Worm (Caenorhabditis elegans) whole organism, L1 larva: ENCODE measurements around the gene B0495.9.
A peak's percentile ranks its signal among the peaks of the same experiment; 100 is the strongest.

Experiments
- C04F5.9 ChIP-seq: sonication (generic microtip); optimal IDR thresholded peaks from 2 replicates; lab custom pipeline; 2016; ENCODE audit warnings: missing genetic modification characterization, missing compliant biosample characterization
- C16A3.4 ChIP-seq: fragments of 150-350 bp; optimal IDR thresholded peaks from 2 replicates; lab custom pipeline; 2014; ENCODE audit warnings: missing biosample characterization, missing genetic modification characterization
- aha-1 ChIP-seq: fragments of 150-350 bp; optimal IDR thresholded peaks from 2 replicates; lab custom pipeline; 2014; ENCODE audit warnings: missing biosample characterization, missing genetic modification characterization
- alr-1 ChIP-seq: fragments of 200-800 bp; sonication (Bioruptor generic); optimal IDR thresholded peaks from 2 replicates; lab custom pipeline; 2018; ENCODE audit warnings: borderline replicate concordance, mild to moderate bottlenecking, missing genetic modification characterization, missing compliant biosample characterization
- aly-2 ChIP-seq: fragments of 150-350 bp; optimal IDR thresholded peaks from 2 replicates; lab custom pipeline; 2014; ENCODE audit warnings: missing biosample characterization, missing genetic modification characterization
- ama-1 ChIP-seq: fragments of 150-350 bp; optimal IDR thresholded peaks from 2 replicates; lab custom pipeline; 2014
- blmp-1 ChIP-seq: fragments of 150-350 bp; optimal IDR thresholded peaks from 2 replicates; lab custom pipeline; 2014; ENCODE audit warnings: missing biosample characterization, missing genetic modification characterization
- ceh-63 ChIP-seq: fragments of 200-800 bp; sonication (Bioruptor generic); optimal IDR thresholded peaks from 2 replicates; lab custom pipeline; 2018; ENCODE audit warnings: mild to moderate bottlenecking, missing genetic modification characterization, missing compliant biosample characterization
- ceh-82 ChIP-seq, 3 experiments: fragments of 150-350 bp in 1 of 3; sonication (generic microtip) in 2 of 3; optimal IDR thresholded peaks; 2 replicates each; lab custom pipeline; 2014 to 2017; ENCODE audit warnings: missing biosample characterization in 3 of 3, missing genetic modification characterization in 3 of 3
- ceh-90 ChIP-seq: sonication (generic microtip); optimal IDR thresholded peaks from 2 replicates; lab custom pipeline; 2016; ENCODE audit warnings: missing genetic modification characterization, missing compliant biosample characterization
- dpl-1 ChIP-seq, 3 experiments: fragments of 150-350 bp in 2 of 3; sonication (generic microtip) in 1 of 3; optimal IDR thresholded peaks; 2 replicates each; lab custom pipeline; 2014 to 2017; ENCODE audit warnings: missing biosample characterization in 3 of 3, missing genetic modification characterization in 3 of 3, missing genetic modification reagents in 3 of 3
- dsc-1 ChIP-seq: sonication (generic microtip); optimal IDR thresholded peaks from 2 replicates; lab custom pipeline; 2016; ENCODE audit warnings: mild to moderate bottlenecking, missing genetic modification characterization, missing compliant biosample characterization
- efl-1 ChIP-seq, 4 experiments: fragments of 150-350 bp; optimal IDR thresholded peaks in 3 of 4; peaks in 1 of 4; 1 replicate in 1 of 4; 2 replicates in 3 of 4; lab custom pipeline; 2014; ENCODE audit warnings: missing biosample characterization in 2 of 4, missing genetic modification characterization in 2 of 4, missing genetic modification reagents in 2 of 4
- elt-2 ChIP-seq: sonication (generic microtip); optimal IDR thresholded peaks from 2 replicates; lab custom pipeline; 2016; ENCODE audit warnings: missing genetic modification characterization, mild to moderate bottlenecking, inconsistent platforms, missing compliant biosample characterization, missing genetic modification reagents
- elt-3 ChIP-seq, 6 experiments: fragments of 150-350 bp in 1 of 6; sonication (generic microtip); optimal IDR thresholded peaks; 2 replicates each; lab custom pipeline; 2017 to 2018; ENCODE audit warnings: missing biosample characterization in 6 of 6, missing genetic modification characterization in 6 of 6, inconsistent platforms in 1 of 6
- grh-1 ChIP-seq: fragments of 200-800 bp; sonication (Bioruptor generic); IDR thresholded peaks from 2 replicates; pipeline ENCODE4 v1.3.6; 2022; ENCODE audit warnings: missing genetic modification reagents, missing genetic modification characterization, missing compliant biosample characterization
- hlh-17 ChIP-seq: fragments of 200-800 bp; sonication (Bioruptor generic); optimal IDR thresholded peaks from 2 replicates; lab custom pipeline; 2018; ENCODE audit warnings: missing genetic modification characterization, mild to moderate bottlenecking, missing compliant biosample characterization, moderate library complexity, borderline replicate concordance
- hpl-2 ChIP-seq: fragments of 150-350 bp; optimal IDR thresholded peaks from 2 replicates; lab custom pipeline; 2014; ENCODE audit warnings: missing biosample characterization, missing genetic modification reagents, missing genetic modification characterization
- irx-1 ChIP-seq: sonication (generic microtip); optimal IDR thresholded peaks from 2 replicates; lab custom pipeline; 2016; ENCODE audit warnings: missing genetic modification characterization, missing compliant biosample characterization
- lin-13 ChIP-seq: fragments of 150-350 bp; optimal IDR thresholded peaks from 2 replicates; lab custom pipeline; 2014; ENCODE audit warnings: missing biosample characterization, missing genetic modification reagents, missing genetic modification characterization
- lin-14 ChIP-seq: fragments of 200-800 bp; sonication (Bioruptor generic); optimal IDR thresholded peaks from 2 replicates; lab custom pipeline; 2018; ENCODE audit warnings: mild to moderate bottlenecking, missing genetic modification characterization, moderate library complexity, missing compliant biosample characterization
- lin-35 ChIP-seq, 2 experiments: fragments of 150-350 bp; optimal IDR thresholded peaks; 2 replicates each; lab custom pipeline; 2014; ENCODE audit warnings: missing biosample characterization in 2 of 2, missing genetic modification characterization in 2 of 2, missing genetic modification reagents in 2 of 2
- lir-3 ChIP-seq: sonication (generic microtip); optimal IDR thresholded peaks from 2 replicates; lab custom pipeline; 2016; ENCODE audit warnings: mild to moderate bottlenecking, missing genetic modification characterization, moderate library complexity, missing compliant biosample characterization; ENCODE audit not compliant: poor library complexity
- lsy-2 ChIP-seq, 2 experiments: fragments of 150-350 bp; optimal IDR thresholded peaks; 2 replicates each; lab custom pipeline; 2014; ENCODE audit warnings: missing biosample characterization in 2 of 2, missing genetic modification characterization in 2 of 2
- mab-9 ChIP-seq: fragments of 200-800 bp; sonication (Bioruptor generic); IDR thresholded peaks from 2 replicates; pipeline ENCODE4 v1.3.6; 2022; ENCODE audit warnings: missing genetic modification reagents, missing genetic modification characterization, missing compliant biosample characterization
- mdl-1 ChIP-seq, 2 experiments: fragments of 150-350 bp; optimal IDR thresholded peaks; 2 replicates each; lab custom pipeline; 2014 to 2017; ENCODE audit warnings: missing biosample characterization in 2 of 2, missing genetic modification characterization in 2 of 2, inconsistent platforms in 1 of 2
- mep-1 ChIP-seq: fragments of 150-350 bp; optimal IDR thresholded peaks from 2 replicates; lab custom pipeline; 2014; ENCODE audit warnings: missing biosample characterization, missing genetic modification characterization
- nhr-19 ChIP-seq: fragments of 200-800 bp; sonication (Bioruptor generic); conservative IDR thresholded peaks from 2 replicates; pipeline ENCODE4 v1.3.6; 2022; ENCODE audit warnings: missing genetic modification characterization, missing compliant biosample characterization
- nhr-20 ChIP-seq: sonication (generic microtip); optimal IDR thresholded peaks from 2 replicates; lab custom pipeline; 2016; ENCODE audit warnings: mild to moderate bottlenecking, missing genetic modification characterization, missing compliant biosample characterization
- nhr-47 ChIP-seq: sonication (generic microtip); optimal IDR thresholded peaks from 2 replicates; lab custom pipeline; 2016; ENCODE audit warnings: mild to moderate bottlenecking, missing genetic modification characterization, moderate library complexity, missing compliant biosample characterization
- nhr-71 ChIP-seq: sonication (generic microtip); optimal IDR thresholded peaks from 2 replicates; lab custom pipeline; 2016; ENCODE audit warnings: mild to moderate bottlenecking, missing genetic modification characterization, moderate library complexity, missing compliant biosample characterization
- nhr-77 ChIP-seq: fragments of 150-350 bp; optimal IDR thresholded peaks from 2 replicates; lab custom pipeline; 2014; ENCODE audit warnings: missing biosample characterization, missing genetic modification characterization
- nhr-85 ChIP-seq: sonication (generic microtip); peaks from one replicate; lab custom pipeline; 2016; ENCODE audit warnings: missing genetic modification characterization, inconsistent platforms, missing compliant biosample characterization
- nhr-90 ChIP-seq: sonication (generic microtip); optimal IDR thresholded peaks from 2 replicates; lab custom pipeline; 2016; ENCODE audit warnings: mild to moderate bottlenecking, missing genetic modification characterization, missing compliant biosample characterization; ENCODE audit not compliant: poor library complexity
- rnt-1 ChIP-seq: sonication (generic microtip); optimal IDR thresholded peaks from 2 replicates; lab custom pipeline; 2016; ENCODE audit warnings: mild to moderate bottlenecking, missing genetic modification characterization, moderate library complexity, missing compliant biosample characterization
- skn-1 ChIP-seq: fragments of 150-350 bp; optimal IDR thresholded peaks from 2 replicates; lab custom pipeline; 2014; ENCODE audit warnings: missing biosample characterization, missing genetic modification characterization
- snu-23 ChIP-seq: sonication (generic microtip); optimal IDR thresholded peaks from 2 replicates; lab custom pipeline; 2016; ENCODE audit warnings: missing genetic modification characterization, missing compliant biosample characterization
- swsn-7 ChIP-seq: sonication (generic microtip); optimal IDR thresholded peaks from 2 replicates; lab custom pipeline; 2016; ENCODE audit warnings: missing genetic modification characterization, missing compliant biosample characterization
- tbx-2 ChIP-seq: sonication (generic microtip); optimal IDR thresholded peaks from 2 replicates; lab custom pipeline; 2016; ENCODE audit warnings: missing genetic modification characterization, missing compliant biosample characterization
- unc-130 ChIP-seq: fragments of 150-350 bp; optimal IDR thresholded peaks from 2 replicates; lab custom pipeline; 2017; ENCODE audit warnings: missing biosample characterization, missing genetic modification characterization, inconsistent platforms
- unc-62 ChIP-seq: fragments of 150-350 bp; optimal IDR thresholded peaks from 2 replicates; lab custom pipeline; 2014; ENCODE audit warnings: missing biosample characterization, missing genetic modification reagents, missing genetic modification characterization
- xbp-1 ChIP-seq: sonication (generic microtip); optimal IDR thresholded peaks from 2 replicates; lab custom pipeline; 2016; ENCODE audit warnings: missing genetic modification characterization, missing compliant biosample characterization
- zag-1 ChIP-seq: fragments of 150-350 bp; optimal IDR thresholded peaks from 2 replicates; lab custom pipeline; 2014; ENCODE audit warnings: missing biosample characterization, missing genetic modification characterization

Gene B0495.9

ce11 chrII:7756810-7757209 lies 48.3 kb upstream of the B0495.9 start:
- TF ChIP-seq zag-1 (tag; lab: Kevin White, UChicago) (no peak), grh-1 (peak; percentile 37; the same call in 1 of the 2 replicates), ama-1 (lab: Kevin White, UChicago) (peak; percentile 55), hpl-2 (GFP tag; lab: Kevin White, UChicago) (peak; percentile 2), mdl-1 (tag; optimal IDR thresholded peaks at IDR 0.05; lab: Kevin White, UChicago) (peak in 1 of 2 experiments; percentile 59), nhr-19 (GFP tag; lab: Robert Waterston, UW) (peak; percentile 97), skn-1 (tag; lab: Kevin White, UChicago) (peak; percentile 8), ceh-82 (tag; optimal IDR thresholded peaks at IDR 0.05; lab: Kevin White, UChicago) (peak in 1 of 3 experiments; percentile 27), swsn-7 (tag; lab: Kevin White, UChicago) (peak; percentile 37), elt-2 (tag; lab: Kevin White, UChicago) (peak; percentile 46), lir-3 (tag; lab: Kevin White, UChicago) (peak; percentile 53), dpl-1 (GFP tag; optimal IDR thresholded peaks at IDR 0.05; lab: Kevin White, UChicago) (peak; percentile 21 to 36 (median 25)), mep-1 (tag; lab: Kevin White, UChicago) (peak; percentile 61), ceh-63 (GFP tag; lab: Kevin White, UChicago) (no peak), aly-2 (tag; lab: Kevin White, UChicago) (peak; percentile 56), unc-130 (tag; lab: Kevin White, UChicago) (peak; percentile 63), hlh-17 (GFP tag; lab: Kevin White, UChicago) (no peak), lin-13 (GFP tag; lab: Kevin White, UChicago) (peak; percentile 11), efl-1 (optimal IDR thresholded peaks at IDR 0.05; lab: Kevin White, UChicago) (peak; percentile 32 to 53), efl-1 (GFP tag; optimal IDR thresholded peaks at IDR 0.05 in 1 of 2; lab: Kevin White, UChicago) (peak in 1 of 2 experiments; percentile 0), lin-35 (GFP tag; optimal IDR thresholded peaks at IDR 0.05; lab: Kevin White, UChicago) (peak; percentile 23 to 75), irx-1 (tag; lab: Kevin White, UChicago) (peak; percentile 9), C16A3.4 (tag; lab: Kevin White, UChicago) (peak; percentile 73), nhr-77 (tag; lab: Kevin White, UChicago) (no peak), elt-3 (tag; optimal IDR thresholded peaks at IDR 0.05; lab: Kevin White, UChicago) (peak in 3 of 6 experiments; percentile 12 to 67 (median 62)), xbp-1 (tag; lab: Kevin White, UChicago) (peak; percentile 23), tbx-2 (tag; lab: Kevin White, UChicago) (peak; percentile 48), C04F5.9 (tag; lab: Kevin White, UChicago) (no peak), mab-9 (GFP tag; lab: Robert Waterston, UW) (peak; percentile 14; the same call in 1 of the 2 replicates), lin-14 (peak; percentile 66), aha-1 (tag; lab: Kevin White, UChicago) (no peak), ceh-90 (tag; lab: Kevin White, UChicago) (no peak), nhr-85 (tag; lab: Kevin White, UChicago) (peak; percentile 88), snu-23 (GFP tag; lab: Kevin White, UChicago) (peak; percentile 84), rnt-1 (tag; lab: Kevin White, UChicago) (peak; percentile 76), nhr-20 (tag; lab: Kevin White, UChicago) (peak; percentile 72), nhr-47 (tag; lab: Kevin White, UChicago) (peak; percentile 66), nhr-90 (tag; lab: Kevin White, UChicago) (peak; percentile 79), nhr-71 (tag; lab: Kevin White, UChicago) (peak; percentile 83), unc-62 (no peak), lsy-2 (tag; optimal IDR thresholded peaks at IDR 0.05; lab: Kevin White, UChicago) (peak; percentile 27 to 56), blmp-1 (tag; lab: Kevin White, UChicago) (peak; percentile 28), alr-1 (tag; lab: Kevin White, UChicago) (no peak), dsc-1 (tag; lab: Kevin White, UChicago) (no peak)
- TF ChIP-seq, all 84 proteins: peak for 33
